Worm (Caenorhabditis elegans) whole organism, L3 larva: ENCODE data around the gene srd-3.

Experiments
- R02D3.7 ChIP-seq: fragments of 150-350 bp; optimal IDR thresholded peaks from 2 replicates; lab custom pipeline; 2014; ENCODE audit warnings: missing biosample characterization, missing genetic modification characterization
- ceh-9 ChIP-seq: sonication (generic microtip); optimal IDR thresholded peaks from 2 replicates; lab custom pipeline; 2018; ENCODE audit warnings: missing biosample characterization, missing genetic modification characterization
- egl-27 ChIP-seq: sonication (generic microtip); optimal IDR thresholded peaks from 4 replicates; lab custom pipeline; 2017; ENCODE audit warnings: missing biosample characterization, missing genetic modification reagents, missing genetic modification characterization
- elt-1 ChIP-seq: fragments of 150-350 bp; optimal IDR thresholded peaks from 2 replicates; lab custom pipeline; 2014; ENCODE audit warnings: missing biosample characterization, missing genetic modification characterization
- fos-1 ChIP-seq: fragments of 150-350 bp; optimal IDR thresholded peaks from 2 replicates; lab custom pipeline; 2014; ENCODE audit warnings: missing biosample characterization, missing genetic modification characterization
- nhr-237 ChIP-seq: fragments of 150-350 bp; optimal IDR thresholded peaks from 2 replicates; lab custom pipeline; 2014; ENCODE audit warnings: missing biosample characterization, missing genetic modification characterization
- nhr-25 ChIP-seq: sonication (generic microtip); optimal IDR thresholded peaks from 2 replicates; lab custom pipeline; 2017; ENCODE audit warnings: missing biosample characterization, missing genetic modification characterization
- nhr-28 ChIP-seq: fragments of 150-350 bp; optimal IDR thresholded peaks from 2 replicates; lab custom pipeline; 2014; ENCODE audit warnings: missing biosample characterization, missing genetic modification characterization
- tbx-2 ChIP-seq: sonication (generic microtip); optimal IDR thresholded peaks from 2 replicates; lab custom pipeline; 2016; ENCODE audit warnings: mild to moderate bottlenecking, missing genetic modification characterization, missing compliant biosample characterization
- unc-62 ChIP-seq: fragments of 150-350 bp; sonication (generic microtip); optimal IDR thresholded peaks from 4 replicates; lab custom pipeline; 2014; ENCODE audit warnings: missing biosample characterization, missing genetic modification reagents, missing genetic modification characterization
- zag-1 ChIP-seq: fragments of 150-350 bp; optimal IDR thresholded peaks from 2 replicates; lab custom pipeline; 2014; ENCODE audit warnings: missing biosample characterization, missing genetic modification characterization

DNA sequence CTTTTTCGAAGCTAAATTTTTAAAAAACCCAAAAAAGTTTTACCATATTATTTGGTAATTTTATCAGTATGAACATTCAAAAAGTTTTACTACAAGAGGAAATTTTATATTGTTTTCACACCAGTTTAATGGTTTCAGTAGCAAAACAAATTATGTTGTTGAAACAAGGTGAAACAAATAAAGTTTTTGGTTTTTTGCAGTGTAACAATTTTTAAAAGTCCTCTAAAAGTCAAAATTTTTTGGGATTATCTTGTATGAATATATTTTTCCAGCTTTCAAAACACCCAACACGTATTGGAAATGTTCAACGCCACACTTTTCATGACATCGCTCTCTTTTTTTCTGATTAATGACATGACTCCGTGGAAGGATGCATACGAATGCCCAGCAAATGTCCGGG lies 11.9 kb downstream of the srd-3 start, which contains the start of gene srt-54:
- TF ChIP-seq egl-27 (tag; lab: Kevin White, UChicago) (no peak), tbx-2 (tag; lab: Kevin White, UChicago) (no peak), ceh-9 (tag; lab: Kevin White, UChicago) (no peak), fos-1 (tag; lab: Kevin White, UChicago) (no peak), elt-1 (tag; lab: Kevin White, UChicago) (no peak), nhr-237 (tag; lab: Kevin White, UChicago) (no peak), nhr-28 (no peak), zag-1 (tag; lab: Kevin White, UChicago) (no peak), R02D3.7 (tag; lab: Kevin White, UChicago) (no peak), nhr-25 (tag; lab: Kevin White, UChicago) (no peak), unc-62 (no peak)
